Worm (Caenorhabditis elegans): ENCODE results near the gene Y59H11AR.10.
A peak's percentile ranks its signal among the peaks of the same experiment; 100 is the strongest.

Y59H11AR.10 gene

ce11 chrIV:8620102-8620733 lies 17.2 kb downstream of the Y59H11AR.10 start, which contains the start of gene lin-49 (continued):
- TF ChIP-seq madf-8 (GFP tag; conservative IDR thresholded peaks at IDR 0.05) (no peak), cebp-1 (GFP tag; IDR thresholded peaks at IDR 0.05) (no peak), cebp-1 (tag; optimal IDR thresholded peaks at IDR 0.05) (peak; percentile 60), ceh-100 (GFP tag; IDR thresholded peaks at IDR 0.05) (no peak), F49E8.2 (tag; optimal IDR thresholded peaks at IDR 0.05; ENCODE audit: insufficient read depth) (no peak), atf-7 (tag; optimal IDR thresholded peaks at IDR 0.05) (no peak), fkh-3 (tag; optimal IDR thresholded peaks at IDR 0.05) (no peak), egl-44 (GFP tag; IDR thresholded peaks at IDR 0.05) (no peak), egrh-3 (GFP tag; IDR thresholded peaks at IDR 0.05) (no peak), F55B11.4 (tag; optimal IDR thresholded peaks at IDR 0.05; ENCODE audit: borderline replicate concordance, insufficient read depth) (no peak), bed-1 (GFP tag; IDR thresholded peaks at IDR 0.05) (no peak), tlf-1 (GFP tag; optimal IDR thresholded peaks at IDR 0.05) (no peak), egl-18 (GFP tag; IDR thresholded peaks at IDR 0.05) (no peak), lag-1 (GFP tag; IDR thresholded peaks at IDR 0.05) (no peak), ztf-26 (tag; optimal IDR thresholded peaks at IDR 0.05) (peak; percentile 38), sea-2 (GFP tag; IDR thresholded peaks at IDR 0.05) (no peak), Y79H2A.3 (GFP tag; conservative IDR thresholded peaks at IDR 0.05) (no peak), efl-1 (GFP tag; optimal IDR thresholded peaks at IDR 0.05) (no peak), him-1 (tag; optimal IDR thresholded peaks at IDR 0.05) (no peak), F10E7.11 (tag; optimal IDR thresholded peaks at IDR 0.05) (no peak), dpff-1 (tag; optimal IDR thresholded peaks at IDR 0.05) (no peak), C06A6.2 (GFP tag; conservative IDR thresholded peaks at IDR 0.05) (0 out of 2 replicates have a peak, but pooled peaks have one; percentile 11), ama-1 (optimal IDR thresholded peaks at IDR 0.05) (no peak), ama-1 (GFP tag; optimal IDR thresholded peaks at IDR 0.05) (no peak), bed-2 (GFP tag; IDR thresholded peaks at IDR 0.05) (no peak), B0035.1 (tag; optimal IDR thresholded peaks at IDR 0.05) (no peak), B0336.3 (GFP tag; IDR thresholded peaks at IDR 0.05) (peak; percentile 43; the same call in 1 of the 2 replicates), Y67H2A.10 (GFP tag; conservative IDR thresholded peaks at IDR 0.05) (no peak), madf-10 (tag; optimal IDR thresholded peaks at IDR 0.05) (peak; percentile 39), K12H6.12 (tag; optimal IDR thresholded peaks at IDR 0.05) (peak; percentile 56), pha-4 (tag; optimal IDR thresholded peaks at IDR 0.05) (no peak), F37B4.10 (GFP tag; IDR thresholded peaks at IDR 0.05) (no peak), sptf-2 (GFP tag; optimal IDR thresholded peaks at IDR 0.05) (no peak), snpc-4 (GFP tag; optimal IDR thresholded peaks at IDR 0.05) (no peak), snpc-4 (tag; optimal IDR thresholded peaks at IDR 0.05) (peak in 1 of 4 experiments; percentile 23), attf-3 (GFP tag; conservative IDR thresholded peaks at IDR 0.05) (no peak), lin-40 (tag; optimal IDR thresholded peaks at IDR 0.05) (peak; percentile 62), madf-6 (GFP tag; IDR thresholded peaks at IDR 0.05) (0 out of 2 replicates have a peak, but pooled peaks have one; percentile 16), ekl-4 (GFP tag; IDR thresholded peaks at IDR 0.05) (no peak), B0019.2 (GFP tag; conservative IDR thresholded peaks at IDR 0.05) (no peak), ccch-3 (GFP tag; optimal IDR thresholded peaks at IDR 0.05) (no peak), ceh-27 (GFP tag; optimal IDR thresholded peaks at IDR 0.05) (peak; percentile 66), athp-1 (tag; optimal IDR thresholded peaks at IDR 0.05) (no peak), lin-35 (GFP tag; optimal IDR thresholded peaks at IDR 0.05) (no peak), nhr-80 (tag; optimal IDR thresholded peaks at IDR 0.05) (peak; percentile 75), lin-26 (GFP tag; IDR thresholded peaks at IDR 0.05) (peak; percentile 72; the same call in 1 of the 2 replicates), nhr-120 (GFP tag; IDR thresholded peaks at IDR 0.05) (no peak), snpc-3.4 (tag; optimal IDR thresholded peaks at IDR 0.05) (no peak), Y53G8AR.9 (GFP tag; conservative IDR thresholded peaks at IDR 0.05) (no peak)
